Worm (Caenorhabditis elegans) whole organism, midembryonic: ENCODE results near the gene znf-593.

Source experiments
- ref-1 ChIP-seq: fragments of 200-800 bp; sonication (Bioruptor generic); conservative IDR thresholded peaks from 2 replicates; pipeline ENCODE4 v1.3.6; 2022; ENCODE audit warnings: missing genetic modification reagents, missing genetic modification characterization, missing compliant biosample characterization
- ztf-23 ChIP-seq: fragments of 200-800 bp; sonication (Bioruptor generic); IDR thresholded peaks from 2 replicates; pipeline ENCODE4 v1.3.6; 2022; ENCODE audit warnings: missing genetic modification reagents, missing genetic modification characterization, missing compliant biosample characterization
- ztf-29 ChIP-seq: fragments of 200-800 bp; sonication (Bioruptor generic); IDR thresholded peaks from 2 replicates; pipeline ENCODE4 v1.3.6; 2022; ENCODE audit warnings: missing genetic modification reagents, missing genetic modification characterization, missing compliant biosample characterization

ce11 chrIII:11937911-11938310, 19.4 kb upstream of the znf-593 start:
- TF ChIP-seq ref-1 (no peak), ztf-29 (no peak), ztf-23 (GFP tag; lab: Robert Waterston, UW) (no peak)
